Worm (Caenorhabditis elegans) whole organism, mixed stage, embryonic: ENCODE results near the gene oac-31.

Experiments
- bed-3 ChIP-seq: fragments of 200-800 bp; sonication (Bioruptor generic); optimal IDR thresholded peaks from 3 replicates; lab custom pipeline; 2018; ENCODE audit warnings: mild to moderate bottlenecking, missing genetic modification characterization, moderate library complexity, missing compliant biosample characterization
- blmp-1 ChIP-seq: fragments of 150-350 bp; optimal IDR thresholded peaks from 2 replicates; lab custom pipeline; 2014; ENCODE audit warnings: missing biosample characterization, missing genetic modification characterization
- ceh-43 ChIP-seq: fragments of 200-800 bp; sonication (Bioruptor generic); optimal IDR thresholded peaks from 2 replicates; lab custom pipeline; 2018; ENCODE audit warnings: mild to moderate bottlenecking, missing genetic modification characterization, moderate library complexity, missing compliant biosample characterization
- ces-1 ChIP-seq: fragments of 150-350 bp; optimal IDR thresholded peaks from 2 replicates; lab custom pipeline; 2014; ENCODE audit warnings: missing biosample characterization, missing genetic modification reagents, missing genetic modification characterization
- cnd-1 ChIP-seq: fragments of 200-800 bp; sonication (Bioruptor generic); optimal IDR thresholded peaks from 2 replicates; lab custom pipeline; 2018; ENCODE audit warnings: mild to moderate bottlenecking, missing genetic modification characterization, missing compliant biosample characterization
- drap-1 ChIP-seq: fragments of 200-800 bp; sonication (Bioruptor generic); optimal IDR thresholded peaks from 3 replicates; lab custom pipeline; 2018; ENCODE audit warnings: mild to moderate bottlenecking, missing genetic modification characterization, missing compliant biosample characterization
- elt-1 ChIP-seq: sonication (generic microtip); optimal IDR thresholded peaks from 2 replicates; lab custom pipeline; 2017; ENCODE audit warnings: missing genetic modification characterization, mild to moderate bottlenecking, missing compliant biosample characterization, antibody characterized with exemption, moderate library complexity, borderline replicate concordance; ENCODE audit not compliant: insufficient read depth
- elt-3 ChIP-seq: fragments of 150-350 bp; optimal IDR thresholded peaks from 2 replicates; lab custom pipeline; 2014; ENCODE audit warnings: missing biosample characterization, missing genetic modification characterization
- flh-1 ChIP-seq: fragments of 200-800 bp; sonication (Bioruptor generic); optimal IDR thresholded peaks from 2 replicates; lab custom pipeline; 2018; ENCODE audit warnings: mild to moderate bottlenecking, missing genetic modification characterization, moderate library complexity, missing compliant biosample characterization
- ham-2 ChIP-seq: fragments of 200-800 bp; sonication (Bioruptor generic); optimal IDR thresholded peaks from 2 replicates; lab custom pipeline; 2018; ENCODE audit warnings: mild to moderate bottlenecking, missing genetic modification characterization, missing compliant biosample characterization
- hlh-1 ChIP-seq: fragments of 150-350 bp; optimal IDR thresholded peaks from 2 replicates; lab custom pipeline; 2014; ENCODE audit warnings: missing biosample characterization, missing genetic modification reagents, missing genetic modification characterization
- lin-13 ChIP-seq: fragments of 150-350 bp; optimal IDR thresholded peaks from 2 replicates; lab custom pipeline; 2014; ENCODE audit warnings: missing biosample characterization, missing genetic modification characterization
- lin-32 ChIP-seq: fragments of 200-800 bp; sonication (Bioruptor generic); optimal IDR thresholded peaks from 2 replicates; lab custom pipeline; 2018; ENCODE audit warnings: mild to moderate bottlenecking, missing genetic modification characterization, missing compliant biosample characterization
- lsy-2 ChIP-seq: fragments of 150-350 bp; optimal IDR thresholded peaks from 2 replicates; lab custom pipeline; 2014; ENCODE audit warnings: missing biosample characterization, missing genetic modification characterization
- mab-5 ChIP-seq: fragments of 150-350 bp; optimal IDR thresholded peaks from 2 replicates; lab custom pipeline; 2014; ENCODE audit warnings: missing biosample characterization, missing genetic modification characterization
- mep-1 ChIP-seq: fragments of 150-350 bp; optimal IDR thresholded peaks from 2 replicates; lab custom pipeline; 2017; ENCODE audit warnings: missing biosample characterization, missing genetic modification reagents, missing genetic modification characterization, inconsistent platforms
- mls-2 ChIP-seq: sonication (generic microtip); optimal IDR thresholded peaks from 2 replicates; lab custom pipeline; 2016; ENCODE audit warnings: mild to moderate bottlenecking, missing genetic modification characterization, moderate library complexity, missing compliant biosample characterization
- nhr-12 ChIP-seq: fragments of 150-350 bp; optimal IDR thresholded peaks from 2 replicates; lab custom pipeline; 2014; ENCODE audit warnings: missing biosample characterization, missing genetic modification characterization
- nhr-2 ChIP-seq: fragments of 150-350 bp; optimal IDR thresholded peaks from 2 replicates; lab custom pipeline; 2014; ENCODE audit warnings: missing biosample characterization, missing genetic modification characterization
- nhr-237 ChIP-seq: fragments of 150-350 bp; optimal IDR thresholded peaks from 2 replicates; lab custom pipeline; 2014; ENCODE audit warnings: missing biosample characterization, missing genetic modification characterization
- nhr-28 ChIP-seq: fragments of 150-350 bp; optimal IDR thresholded peaks from 2 replicates; lab custom pipeline; 2014; ENCODE audit warnings: missing biosample characterization, missing genetic modification characterization
- nhr-76 ChIP-seq: sonication (generic microtip); optimal IDR thresholded peaks from 2 replicates; lab custom pipeline; 2017; ENCODE audit warnings: missing biosample characterization, missing genetic modification characterization
- sem-2 ChIP-seq: fragments of 200-800 bp; sonication (Bioruptor generic); optimal IDR thresholded peaks from 2 replicates; lab custom pipeline; 2018; ENCODE audit warnings: mild to moderate bottlenecking, missing genetic modification characterization, missing compliant biosample characterization
- snpc-4 ChIP-seq: fragments of 150-350 bp; optimal IDR thresholded peaks from 2 replicates; lab custom pipeline; 2014; ENCODE audit warnings: missing biosample characterization, missing genetic modification characterization
- sptf-1 ChIP-seq: sonication (generic microtip); optimal IDR thresholded peaks from 2 replicates; lab custom pipeline; 2017; ENCODE audit warnings: mild to moderate bottlenecking, missing genetic modification characterization, moderate library complexity, missing compliant biosample characterization
- tbx-8 ChIP-seq: fragments of 200-800 bp; sonication (Bioruptor generic); optimal IDR thresholded peaks from 2 replicates; lab custom pipeline; 2018; ENCODE audit warnings: mild to moderate bottlenecking, missing genetic modification characterization, moderate library complexity, missing compliant biosample characterization
- unc-120 ChIP-seq: sonication (generic microtip); optimal IDR thresholded peaks from 2 replicates; lab custom pipeline; 2017; ENCODE audit warnings: missing genetic modification characterization, missing compliant biosample characterization; ENCODE audit not compliant: poor library complexity, severe bottlenecking
- unc-39 ChIP-seq: fragments of 150-350 bp; optimal IDR thresholded peaks from 2 replicates; lab custom pipeline; 2014; ENCODE audit warnings: missing biosample characterization, missing genetic modification characterization
- unc-62 ChIP-seq: fragments of 150-350 bp; optimal IDR thresholded peaks from 2 replicates; lab custom pipeline; 2014; ENCODE audit warnings: missing biosample characterization, missing genetic modification reagents, missing genetic modification characterization
- zip-8 ChIP-seq: fragments of 150-350 bp; optimal IDR thresholded peaks from 2 replicates; lab custom pipeline; 2014; ENCODE audit warnings: missing biosample characterization, missing genetic modification characterization
- ztf-11 ChIP-seq: fragments of 150-350 bp; optimal IDR thresholded peaks from 2 replicates; lab custom pipeline; 2014; ENCODE audit warnings: missing biosample characterization, missing genetic modification characterization

The oac-31 gene

DNA sequence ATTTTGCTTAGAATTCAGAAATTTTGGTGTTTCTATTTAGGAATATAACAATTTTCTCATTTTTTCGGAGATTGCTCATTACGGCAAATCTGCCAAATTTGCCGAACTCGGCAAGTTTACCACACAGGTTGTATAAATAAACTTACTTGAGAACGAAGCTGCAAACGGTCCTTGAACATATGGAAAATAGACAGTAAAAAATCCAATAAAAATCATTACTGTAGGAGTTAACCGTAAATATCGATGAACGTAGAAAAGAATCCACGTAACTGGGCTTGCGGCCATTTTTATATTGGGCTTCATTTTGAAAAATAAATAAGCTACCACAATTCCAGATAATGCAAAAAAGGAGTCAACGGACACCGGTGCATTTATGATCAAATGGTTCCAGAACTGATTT, 1.4 kb downstream of the oac-31 start:
- TF ChIP-seq nhr-2 (tag; lab: Kevin White, UChicago): no peak
- TF ChIP-seq ham-2 (GFP tag; lab: Kevin White, UChicago): no peak
- TF ChIP-seq drap-1 (GFP tag; lab: Kevin White, UChicago): no peak
- TF ChIP-seq nhr-76 (tag; lab: Kevin White, UChicago): no peak
- no peak for TF ChIP-seq sptf-1 (tag; lab: Kevin White, UChicago)
- no peak for TF ChIP-seq unc-39
- no peak for TF ChIP-seq blmp-1 (tag; lab: Kevin White, UChicago)
- no peak for TF ChIP-seq sem-2
- TF ChIP-seq tbx-8: no peak
- no peak for TF ChIP-seq bed-3 (GFP tag; lab: Kevin White, UChicago)
- no peak for TF ChIP-seq elt-3 (tag; lab: Kevin White, UChicago)
- no peak for TF ChIP-seq zip-8 (tag; lab: Kevin White, UChicago)
- no peak for TF ChIP-seq nhr-28
- no peak for TF ChIP-seq unc-62 (GFP tag; lab: Kevin White, UChicago)
- no peak for TF ChIP-seq flh-1 (GFP tag; lab: Kevin White, UChicago)
- no peak for TF ChIP-seq elt-1
- TF ChIP-seq nhr-12: no peak
- TF ChIP-seq snpc-4 (tag; lab: Kevin White, UChicago): no peak

DNA sequence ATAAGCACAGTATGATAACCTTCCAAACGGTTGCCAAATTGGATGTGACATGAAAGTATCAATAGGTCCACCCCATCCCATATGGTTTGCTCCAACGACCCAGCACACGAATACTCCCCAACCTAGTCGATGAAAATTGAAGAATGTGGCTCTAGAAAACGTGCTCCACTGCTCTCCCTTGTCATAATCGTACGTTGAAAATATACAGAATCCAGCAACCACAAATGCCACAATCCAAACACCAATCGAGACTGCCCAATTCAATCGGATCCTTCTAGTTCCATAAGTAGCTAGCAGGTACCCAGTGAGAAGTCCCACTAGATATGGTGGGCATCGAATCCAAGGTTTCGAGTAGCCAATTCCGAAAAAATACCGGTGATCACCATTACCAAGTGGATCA, 2.8 kb downstream of the oac-31 start:
- TF ChIP-seq mep-1 (tag; lab: Kevin White, UChicago): no peak
- TF ChIP-seq lsy-2: no peak
- TF ChIP-seq flh-1 (GFP tag; lab: Kevin White, UChicago): no peak
- no peak for TF ChIP-seq ztf-11
- no peak for TF ChIP-seq bed-3 (GFP tag; lab: Kevin White, UChicago)
- TF ChIP-seq sptf-1 (tag; lab: Kevin White, UChicago): no peak
- no peak for TF ChIP-seq tbx-8
- no peak for TF ChIP-seq mls-2 (tag; lab: Kevin White, UChicago)
- no peak for TF ChIP-seq drap-1 (GFP tag; lab: Kevin White, UChicago)
- no peak for TF ChIP-seq lin-32 (GFP tag; lab: Kevin White, UChicago)

DNA sequence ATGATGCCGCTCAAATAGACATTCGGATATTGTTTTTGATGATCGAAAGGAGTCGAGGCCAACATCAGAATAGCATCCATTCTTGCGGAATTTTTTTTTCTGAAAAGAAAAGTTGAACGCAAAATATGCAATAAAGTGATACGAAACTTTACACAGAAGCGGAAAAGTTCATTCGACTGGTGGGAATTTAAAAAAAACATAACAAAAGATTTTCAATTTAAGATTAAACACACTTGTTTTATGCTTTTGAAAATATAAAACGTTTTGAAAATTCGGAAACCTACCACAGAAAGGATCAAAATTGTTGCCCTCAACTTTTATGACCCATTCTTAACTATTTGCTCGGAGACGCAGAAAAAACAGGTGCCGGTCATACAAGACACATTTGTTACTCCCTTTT, 4.7 kb downstream of the oac-31 start, which contains the start of gene K02H11.9:
Gene K02H11.9, minus strand, starts transcription at position 101 of the 400 bp plus-strand sequence.
- TF ChIP-seq nhr-2 (tag; lab: Kevin White, UChicago): no peak
- TF ChIP-seq elt-3 (tag; lab: Kevin White, UChicago): no peak
- no peak for TF ChIP-seq elt-1
- no peak for TF ChIP-seq blmp-1 (tag; lab: Kevin White, UChicago)
- TF ChIP-seq lin-13 (tag; lab: Kevin White, UChicago): no peak
- no peak for TF ChIP-seq lsy-2
- TF ChIP-seq hlh-1 (tag; lab: Kevin White, UChicago): no peak

DNA sequence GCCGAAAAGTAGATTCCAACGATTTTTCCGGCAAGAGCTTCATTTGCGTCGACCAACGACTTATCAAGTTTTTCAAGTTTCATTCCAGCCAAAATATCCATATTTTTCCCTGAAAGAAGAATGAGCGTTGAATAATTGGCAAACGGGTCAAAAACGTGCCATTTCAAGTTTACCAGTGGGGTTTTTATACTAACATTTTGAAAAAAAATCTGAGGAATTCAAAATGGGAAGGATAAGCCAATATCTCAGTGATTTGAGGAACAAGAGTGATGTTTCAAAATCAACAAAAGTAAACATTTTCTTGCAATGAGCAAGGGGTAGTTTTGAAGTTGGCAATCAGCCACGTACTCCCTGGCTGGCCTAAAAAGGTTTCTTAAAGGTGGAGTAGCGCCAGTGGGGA, 7.4 kb downstream of the oac-31 start, which contains the start of gene trx-5:
Gene trx-5, minus strand, starts transcription at position 101 of the 400 bp plus-strand sequence.
- TF ChIP-seq nhr-237: no peak
- TF ChIP-seq cnd-1 (tag; lab: Kevin White, UChicago): no peak
- no peak for TF ChIP-seq zip-8 (tag; lab: Kevin White, UChicago)
- TF ChIP-seq mls-2 (tag; lab: Kevin White, UChicago): no peak
- no peak for TF ChIP-seq ces-1
- no peak for TF ChIP-seq mab-5 (tag; lab: Kevin White, UChicago)
- TF ChIP-seq nhr-2 (tag; lab: Kevin White, UChicago): no peak

DNA sequence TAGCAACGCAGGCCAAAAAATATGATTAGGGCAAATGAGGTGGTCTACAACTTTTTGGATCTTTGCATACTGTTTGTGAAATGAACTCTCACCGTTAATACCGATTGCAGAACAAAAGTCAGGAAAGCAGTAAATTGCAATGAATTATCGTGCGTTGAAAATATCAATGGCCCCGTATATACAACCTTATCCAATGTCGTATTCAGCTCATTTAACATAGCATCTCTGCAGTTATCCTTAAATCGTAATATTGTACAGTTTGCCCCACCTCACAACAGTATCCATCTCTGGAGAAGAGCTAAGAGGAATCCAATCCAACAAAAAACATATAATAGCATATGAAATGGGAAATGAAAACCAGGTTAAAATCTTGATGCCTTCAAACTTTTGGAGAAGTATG, 9.2 kb downstream of the oac-31 start:
- TF ChIP-seq cnd-1 (tag; lab: Kevin White, UChicago): no peak
- no peak for TF ChIP-seq snpc-4 (tag; lab: Kevin White, UChicago)
- TF ChIP-seq lin-32 (GFP tag; lab: Kevin White, UChicago): no peak
- no peak for TF ChIP-seq blmp-1 (tag; lab: Kevin White, UChicago)
- TF ChIP-seq ztf-11: no peak
- no peak for TF ChIP-seq unc-120
- TF ChIP-seq nhr-12: no peak
- TF ChIP-seq mls-2 (tag; lab: Kevin White, UChicago): no peak
- TF ChIP-seq unc-62 (GFP tag; lab: Kevin White, UChicago): no peak
- TF ChIP-seq mab-5 (tag; lab: Kevin White, UChicago): no peak
- no peak for TF ChIP-seq sem-2
- TF ChIP-seq ceh-43 (GFP tag; lab: Kevin White, UChicago): no peak
- no peak for TF ChIP-seq lin-13 (tag; lab: Kevin White, UChicago)
- no peak for TF ChIP-seq elt-1
- TF ChIP-seq zip-8 (tag; lab: Kevin White, UChicago): no peak
- no peak for TF ChIP-seq tbx-8
- no peak for TF ChIP-seq nhr-76 (tag; lab: Kevin White, UChicago)
